Worm (Caenorhabditis elegans) whole organism, young adult: ENCODE data around the gene srx-39.

Experiments used
- B0035.1 ChIP-seq: sonication (generic microtip); optimal IDR thresholded peaks from 2 replicates; lab custom pipeline; 2016; ENCODE audit warnings: missing genetic modification characterization, mild to moderate bottlenecking, missing compliant biosample characterization, missing genotype, missing genetic modification reagents
- B0261.1 ChIP-seq: sonication (generic microtip); optimal IDR thresholded peaks from 2 replicates; lab custom pipeline; 2016; ENCODE audit warnings: mild to moderate bottlenecking, missing genetic modification characterization, moderate library complexity, missing compliant biosample characterization
- C06A6.2 ChIP-seq: fragments of 200-800 bp; sonication (Bioruptor generic); conservative IDR thresholded peaks from 2 replicates; pipeline ENCODE4 v1.3.6; 2022; ENCODE audit warnings: missing genetic modification characterization, missing compliant biosample characterization
- C17E4.6 ChIP-seq: fragments of 200-800 bp; sonication (Bioruptor generic); IDR thresholded peaks from 2 replicates; pipeline ENCODE4 v1.3.6; 2022; ENCODE audit warnings: missing genetic modification reagents, missing genetic modification characterization, missing compliant biosample characterization
- F22D6.2 ChIP-seq: sonication (generic microtip); optimal IDR thresholded peaks from 2 replicates; lab custom pipeline; 2016; ENCODE audit warnings: mild to moderate bottlenecking, missing genetic modification characterization, missing compliant biosample characterization
- F33H1.4 ChIP-seq: fragments of 200-800 bp; sonication (Bioruptor generic); IDR thresholded peaks from 2 replicates; pipeline ENCODE4 v1.3.6; 2022; ENCODE audit warnings: missing genetic modification reagents, missing genetic modification characterization, missing compliant biosample characterization
- F37B4.10 ChIP-seq: fragments of 200-800 bp; sonication (Bioruptor generic); IDR thresholded peaks from 2 replicates; pipeline ENCODE4 v1.3.6; 2022; ENCODE audit warnings: missing genetic modification characterization, missing compliant biosample characterization
- F55B11.4 ChIP-seq: sonication (generic microtip); optimal IDR thresholded peaks from 2 replicates; lab custom pipeline; 2016; ENCODE audit warnings: missing compliant biosample characterization, missing genetic modification characterization, borderline replicate concordance; ENCODE audit not compliant: insufficient read depth
- F57C9.4 ChIP-seq: sonication (generic microtip); optimal IDR thresholded peaks from 2 replicates; lab custom pipeline; 2017; ENCODE audit warnings: mild to moderate bottlenecking, missing genetic modification characterization, missing compliant biosample characterization
- K12H6.12 ChIP-seq: fragments of 200-800 bp; sonication (Bioruptor generic); optimal IDR thresholded peaks from 2 replicates; lab custom pipeline; 2018; ENCODE audit warnings: mild to moderate bottlenecking, missing genetic modification characterization, missing compliant biosample characterization
- T26A5.8 ChIP-seq: sonication (generic microtip); optimal IDR thresholded peaks from 2 replicates; lab custom pipeline; 2016; ENCODE audit warnings: missing genetic modification characterization, missing compliant biosample characterization
- Y79H2A.3 ChIP-seq: fragments of 200-800 bp; sonication (Bioruptor generic); conservative IDR thresholded peaks from 2 replicates; pipeline ENCODE4 v1.3.6; 2022; ENCODE audit warnings: missing genetic modification reagents, missing genetic modification characterization, missing compliant biosample characterization
- ZK185.1 ChIP-seq: sonication (generic microtip); optimal IDR thresholded peaks from 2 replicates; lab custom pipeline; 2016; ENCODE audit warnings: mild to moderate bottlenecking, missing genetic modification characterization, missing compliant biosample characterization; ENCODE audit not compliant: poor library complexity, severe bottlenecking
- ama-1 ChIP-seq, 3 experiments: fragments of 150-350 bp in 1 of 3; sonication (generic microtip) in 2 of 3; optimal IDR thresholded peaks; 2 replicates each; lab custom pipeline; 2014 to 2018; ENCODE audit warnings: missing biosample characterization in 2 of 3, missing genetic modification characterization in 2 of 3, missing genetic modification reagents in 2 of 3
- aptf-3 ChIP-seq: fragments of 200-800 bp; sonication (Bioruptor generic); IDR thresholded peaks from 2 replicates; pipeline ENCODE4 v1.3.6; 2022; ENCODE audit warnings: missing genetic modification characterization, missing compliant biosample characterization
- atf-7 ChIP-seq: sonication (generic microtip); optimal IDR thresholded peaks from 2 replicates; lab custom pipeline; 2017; ENCODE audit warnings: mild to moderate bottlenecking, missing genetic modification characterization, missing compliant biosample characterization
- ccch-3 ChIP-seq: fragments of 200-800 bp; sonication (Bioruptor generic); optimal IDR thresholded peaks from 2 replicates; lab custom pipeline; 2018; ENCODE audit warnings: mild to moderate bottlenecking, missing genetic modification characterization, missing compliant biosample characterization
- ceh-27 ChIP-seq: fragments of 200-800 bp; sonication (Bioruptor generic); optimal IDR thresholded peaks from 2 replicates; lab custom pipeline; 2018; ENCODE audit warnings: mild to moderate bottlenecking, missing genetic modification characterization, moderate library complexity, missing compliant biosample characterization
- ceh-58 ChIP-seq: fragments of 200-800 bp; sonication (Bioruptor generic); IDR thresholded peaks from 2 replicates; pipeline ENCODE4 v1.3.6; 2022; ENCODE audit warnings: missing genetic modification characterization, missing compliant biosample characterization
- ceh-91 ChIP-seq: fragments of 200-800 bp; sonication (Bioruptor generic); IDR thresholded peaks from 2 replicates; pipeline ENCODE4 v1.3.6; 2022; ENCODE audit warnings: missing genetic modification reagents, missing genetic modification characterization, missing compliant biosample characterization
- chd-7 ChIP-seq: sonication (generic microtip); optimal IDR thresholded peaks from 2 replicates; lab custom pipeline; 2016; ENCODE audit warnings: mild to moderate bottlenecking, missing genetic modification characterization, moderate library complexity, missing compliant biosample characterization
- dpl-1 ChIP-seq: fragments of 150-350 bp; optimal IDR thresholded peaks from 2 replicates; lab custom pipeline; 2014; ENCODE audit warnings: missing biosample characterization, missing genetic modification reagents, missing genetic modification characterization
- egrh-3 ChIP-seq: fragments of 200-800 bp; sonication (Bioruptor generic); IDR thresholded peaks from 2 replicates; pipeline ENCODE4 v1.3.6; 2022; ENCODE audit warnings: missing genetic modification reagents, missing genetic modification characterization, missing compliant biosample characterization
- ets-4 ChIP-seq: fragments of 200-800 bp; sonication (Bioruptor generic); optimal IDR thresholded peaks from 2 replicates; lab custom pipeline; 2018; ENCODE audit warnings: mild to moderate bottlenecking, missing genetic modification characterization, missing compliant biosample characterization
- hlh-12 ChIP-seq: sonication (generic microtip); optimal IDR thresholded peaks from 2 replicates; lab custom pipeline; 2016; ENCODE audit warnings: missing genetic modification characterization, missing compliant biosample characterization
- lag-1 ChIP-seq: fragments of 200-800 bp; sonication (Bioruptor generic); IDR thresholded peaks from 2 replicates; pipeline ENCODE4 v1.3.6; 2022; ENCODE audit warnings: missing genetic modification reagents, missing genetic modification characterization, missing compliant biosample characterization
- let-607 ChIP-seq, 2 experiments: fragments of 200-800 bp in 1 of 2; sonication (Bioruptor generic) in 1 of 2; sonication (generic microtip) in 1 of 2; optimal IDR thresholded peaks; 2 replicates each; lab custom pipeline; 2016 to 2018; ENCODE audit warnings: mild to moderate bottlenecking in 2 of 2, missing compliant biosample characterization in 2 of 2, missing genetic modification characterization in 2 of 2, moderate library complexity in 2 of 2, missing genotype in 1 of 2
- lin-26 ChIP-seq: fragments of 200-800 bp; sonication (Bioruptor generic); IDR thresholded peaks from 2 replicates; pipeline ENCODE4 v1.3.6; 2022; ENCODE audit warnings: missing genetic modification reagents, missing genetic modification characterization, missing compliant biosample characterization
- lin-35 ChIP-seq, 3 experiments: fragments of 150-350 bp in 2 of 3; sonication (generic microtip) in 1 of 3; optimal IDR thresholded peaks; 2 replicates each; lab custom pipeline; 2014 to 2018; ENCODE audit warnings: missing biosample characterization in 3 of 3, missing genetic modification characterization in 3 of 3, missing genetic modification reagents in 3 of 3
- madf-3 ChIP-seq: fragments of 200-800 bp; sonication (Bioruptor generic); IDR thresholded peaks from 2 replicates; pipeline ENCODE4 v1.3.6; 2022; ENCODE audit warnings: missing genetic modification reagents, missing genetic modification characterization, missing compliant biosample characterization
- madf-6 ChIP-seq: fragments of 200-800 bp; sonication (Bioruptor generic); IDR thresholded peaks from 2 replicates; pipeline ENCODE4 v1.3.6; 2022; ENCODE audit warnings: missing genetic modification reagents, missing genetic modification characterization, missing compliant biosample characterization
- nhr-179 ChIP-seq: sonication (generic microtip); optimal IDR thresholded peaks from 2 replicates; lab custom pipeline; 2016; ENCODE audit warnings: mild to moderate bottlenecking, missing genetic modification characterization, missing compliant biosample characterization
- repo-1 ChIP-seq: sonication (generic microtip); optimal IDR thresholded peaks from 2 replicates; lab custom pipeline; 2017; ENCODE audit warnings: mild to moderate bottlenecking, missing genetic modification characterization, missing compliant biosample characterization
- sdz-38 ChIP-seq: sonication (generic microtip); optimal IDR thresholded peaks from 2 replicates; lab custom pipeline; 2016; ENCODE audit warnings: missing genotype, missing genetic modification characterization, missing compliant biosample characterization
- snpc-1.1 ChIP-seq: sonication (generic microtip); optimal IDR thresholded peaks from 2 replicates; lab custom pipeline; 2017; ENCODE audit warnings: missing genetic modification characterization, mild to moderate bottlenecking, missing compliant biosample characterization, antibody characterized with exemption, moderate library complexity, missing genotype, missing genetic modification reagents; ENCODE audit not compliant: insufficient read depth
- snpc-1.3 ChIP-seq: sonication (generic microtip); optimal IDR thresholded peaks from 2 replicates; lab custom pipeline; 2017; ENCODE audit warnings: missing genetic modification characterization, mild to moderate bottlenecking, missing compliant biosample characterization, antibody characterized with exemption, moderate library complexity, missing genotype, missing genetic modification reagents; ENCODE audit not compliant: insufficient read depth
- tbp1 ChIP-seq: fragments of 200-800 bp; sonication (Bioruptor generic); optimal IDR thresholded peaks from 2 replicates; lab custom pipeline; 2018; ENCODE audit warnings: mild to moderate bottlenecking, missing genetic modification characterization, missing compliant biosample characterization
- tbx-9 ChIP-seq: sonication (generic microtip); optimal IDR thresholded peaks from 2 replicates; lab custom pipeline; 2016; ENCODE audit warnings: borderline replicate concordance, missing genetic modification characterization, inconsistent platforms, missing compliant biosample characterization
- zfh-2 ChIP-seq: fragments of 200-800 bp; sonication (Bioruptor generic); conservative IDR thresholded peaks from 2 replicates; pipeline ENCODE4 v1.3.6; 2022; ENCODE audit warnings: missing genetic modification reagents, missing genetic modification characterization, missing compliant biosample characterization
- ztf-18 ChIP-seq: sonication (generic microtip); optimal IDR thresholded peaks from 2 replicates; lab custom pipeline; 2016; ENCODE audit warnings: missing genotype, mild to moderate bottlenecking, missing genetic modification characterization, missing compliant biosample characterization
- ztf-22 ChIP-seq: fragments of 200-800 bp; sonication (Bioruptor generic); optimal IDR thresholded peaks from 2 replicates; lab custom pipeline; 2018; ENCODE audit warnings: mild to moderate bottlenecking, missing genetic modification characterization, moderate library complexity, missing compliant biosample characterization
- ztf-25 ChIP-seq: fragments of 200-800 bp; sonication (Bioruptor generic); IDR thresholded peaks from 2 replicates; pipeline ENCODE4 v1.3.6; 2022; ENCODE audit warnings: missing genetic modification reagents, missing genetic modification characterization, missing compliant biosample characterization
- ztf-26 ChIP-seq: sonication (generic microtip); optimal IDR thresholded peaks from 2 replicates; lab custom pipeline; 2017; ENCODE audit warnings: missing genetic modification characterization, missing compliant biosample characterization
- ztf-28 ChIP-seq: fragments of 200-800 bp; sonication (Bioruptor generic); IDR thresholded peaks from 2 replicates; pipeline ENCODE4 v1.3.6; 2022; ENCODE audit warnings: missing genetic modification reagents, missing genetic modification characterization, missing compliant biosample characterization
- ztf-3 ChIP-seq: fragments of 200-800 bp; sonication (Bioruptor generic); optimal IDR thresholded peaks from 2 replicates; lab custom pipeline; 2018; ENCODE audit warnings: mild to moderate bottlenecking, missing genetic modification characterization, missing compliant biosample characterization

The srx-39 gene

ce11 chrV:5169586-5169985, 12.0 kb upstream of the srx-39 start, which contains the start of gene srt-64:
TSS of gene srt-64 (minus strand) at chrV:5169686.
- TF ChIP-seq snpc-1.3 (tag; lab: Kevin White, UChicago): no peak
- TF ChIP-seq madf-6: no peak

ce11 chrV:5165426-5165825, 7.9 kb upstream of the srx-39 start, which contains the start of gene srw-140:
TSS of gene srw-140 (plus strand) at chrV:5165726.
- TF ChIP-seq ztf-26 (tag; lab: Kevin White, UChicago) (no peak), atf-7 (no peak), hlh-12 (tag; lab: Kevin White, UChicago) (no peak), ztf-3 (GFP tag; lab: Kevin White, UChicago) (no peak), ceh-27 (GFP tag; lab: Kevin White, UChicago) (no peak), B0035.1 (tag; lab: Kevin White, UChicago) (no peak), tbp1 (GFP tag; lab: Kevin White, UChicago) (no peak), let-607 (tag; optimal IDR thresholded peaks at IDR 0.05; lab: Kevin White, UChicago) (no peak), egrh-3 (GFP tag; lab: Robert Waterston, UW) (no peak), ztf-28 (no peak), zfh-2 (no peak), F33H1.4 (GFP tag; lab: Robert Waterston, UW) (no peak), ets-4 (GFP tag; lab: Kevin White, UChicago) (no peak), F22D6.2 (no peak), ZK185.1 (tag; lab: Kevin White, UChicago) (no peak), T26A5.8 (tag; lab: Kevin White, UChicago) (no peak), F37B4.10 (no peak)

- TF ChIP-seq ama-1 (optimal IDR thresholded peaks at IDR 0.05; lab: Kevin White, UChicago): no peak
- no peak for TF ChIP-seq ama-1 (GFP tag; optimal IDR thresholded peaks at IDR 0.05; lab: Kevin White, UChicago)
- TF ChIP-seq aptf-3 (GFP tag; lab: Robert Waterston, UW): no peak
- TF ChIP-seq ceh-27 (GFP tag; lab: Kevin White, UChicago): no peak
- TF ChIP-seq ztf-18 (tag; lab: Kevin White, UChicago): no peak
- TF ChIP-seq nhr-179 (tag; lab: Kevin White, UChicago): no peak
- TF ChIP-seq dpl-1 (GFP tag; lab: Kevin White, UChicago): no peak
- no peak for TF ChIP-seq snpc-1.1 (tag; lab: Kevin White, UChicago)
- TF ChIP-seq madf-3 (GFP tag; lab: Robert Waterston, UW): no peak
- no peak for TF ChIP-seq ztf-25
- TF ChIP-seq ceh-91 (GFP tag; lab: Robert Waterston, UW): no peak
- TF ChIP-seq K12H6.12 (tag; lab: Kevin White, UChicago): no peak
- TF ChIP-seq chd-7 (tag; lab: Kevin White, UChicago): no peak
- TF ChIP-seq ceh-58: no peak
- no peak for TF ChIP-seq Y79H2A.3
- no peak for TF ChIP-seq ccch-3
- TF ChIP-seq let-607 (tag; optimal IDR thresholded peaks at IDR 0.05; lab: Kevin White, UChicago): no peak
- TF ChIP-seq sdz-38: no peak
- TF ChIP-seq C17E4.6: no peak
- TF ChIP-seq tbp1 (GFP tag; lab: Kevin White, UChicago): no peak
These were observed 7.1 kb upstream of the srx-39 start, which contains the start of gene abu-7 for ce11 chrV:5164682-5165081. TSS of gene abu-7 (minus strand) at chrV:5164782.

- no peak for TF ChIP-seq F57C9.4
- no peak for TF ChIP-seq ceh-27 (GFP tag; lab: Kevin White, UChicago)
- TF ChIP-seq ceh-91 (GFP tag; lab: Robert Waterston, UW): no peak
- no peak for TF ChIP-seq sdz-38
- TF ChIP-seq lin-26 (GFP tag; lab: Robert Waterston, UW): no peak
- TF ChIP-seq repo-1 (tag; lab: Kevin White, UChicago): no peak
- no peak for TF ChIP-seq tbx-9 (tag; lab: Kevin White, UChicago)
- no peak for TF ChIP-seq ztf-22 (GFP tag; lab: Kevin White, UChicago)
- TF ChIP-seq C06A6.2 (GFP tag; lab: Robert Waterston, UW): no peak
- TF ChIP-seq ztf-25: no peak
- no peak for TF ChIP-seq lin-35 (GFP tag; optimal IDR thresholded peaks at IDR 0.05; lab: Kevin White, UChicago)
- no peak for TF ChIP-seq B0261.1
- no peak for TF ChIP-seq lag-1
- TF ChIP-seq egrh-3 (GFP tag; lab: Robert Waterston, UW): no peak
- TF ChIP-seq F55B11.4 (tag; lab: Kevin White, UChicago): no peak
These were observed 4.2 kb upstream of the srx-39 start, which contains the start of gene abu-6 for ce11 chrV:5161792-5162191. TSS of gene abu-6 (minus strand) at chrV:5161892.
